Worm (Caenorhabditis elegans): ENCODE measurements around the gene T02E9.5.

T02E9.5 gene

DNA sequence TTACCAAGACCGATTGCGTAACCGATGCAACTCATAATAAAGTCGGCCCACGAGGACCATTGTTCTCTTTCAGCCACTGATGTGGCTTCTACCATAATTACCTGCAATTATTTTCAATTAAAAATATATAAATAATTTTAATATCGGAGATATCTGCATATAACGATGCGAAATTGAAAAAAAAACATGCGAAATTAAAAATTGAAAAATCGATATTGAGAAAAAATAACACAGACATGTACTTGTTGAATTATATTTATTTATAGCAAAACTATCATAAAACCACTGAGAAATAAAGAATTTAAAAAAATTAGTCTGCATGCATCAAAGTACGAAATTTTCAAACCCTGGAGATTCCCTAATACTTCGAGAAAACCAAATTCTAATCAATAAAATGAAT lies 33.7 kb upstream of the T02E9.5 start, which contains the start of gene snf-11:
TSS of gene snf-11 (minus strand) at position 101 of the 400 bp plus-strand sequence.
- TF ChIP-seq ces-1 (GFP tag; optimal IDR thresholded peaks at IDR 0.05) (no peak), unc-62 (GFP tag; optimal IDR thresholded peaks at IDR 0.05 in 1 of 2) (no peak), unc-62 (tag; optimal IDR thresholded peaks at IDR 0.05) (no peak), D1046.2 (GFP tag; IDR thresholded peaks at IDR 0.05) (no peak), rbr-2 (tag; optimal IDR thresholded peaks at IDR 0.05) (no peak), tra-1 (GFP tag; IDR thresholded peaks at IDR 0.05) (no peak), madf-5 (GFP tag; IDR thresholded peaks at IDR 0.05) (no peak), aly-2 (tag; optimal IDR thresholded peaks at IDR 0.05) (no peak), ztf-11 (tag; optimal IDR thresholded peaks at IDR 0.05) (no peak), zag-1 (tag; optimal IDR thresholded peaks at IDR 0.05) (no peak)

DNA sequence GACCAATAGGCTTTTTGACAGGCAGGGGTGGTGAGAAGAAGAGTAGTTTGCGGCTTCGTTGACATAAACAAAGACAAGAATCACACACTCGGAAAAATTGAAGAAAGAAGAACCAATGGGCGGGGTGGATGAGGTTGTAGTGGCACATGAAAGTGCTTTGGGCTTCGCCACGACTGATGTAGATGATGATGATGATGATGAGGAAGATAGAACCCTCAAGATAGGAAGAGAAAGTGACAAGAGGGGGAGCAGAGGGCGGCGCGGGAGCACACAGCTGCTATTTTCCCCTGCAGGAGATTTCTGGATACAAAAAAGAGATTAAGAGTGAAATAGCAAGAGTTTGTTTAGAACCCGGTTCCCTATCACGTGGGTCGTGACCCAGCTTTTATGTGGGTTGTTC lies 33.1 kb upstream of the T02E9.5 start:
- TF ChIP-seq nhr-11 (tag; optimal IDR thresholded peaks at IDR 0.05) (peak; percentile 56), ctbp-1 (GFP tag; IDR thresholded peaks at IDR 0.05) (no peak), rbr-2 (tag; optimal IDR thresholded peaks at IDR 0.05) (no peak), mxl-3 (GFP tag; optimal IDR thresholded peaks at IDR 0.05) (peak; percentile 20), ZK337.2 (GFP tag; IDR thresholded peaks at IDR 0.05) (peak; percentile 45; the same call in 1 of the 2 replicates), hlh-11 (tag; optimal IDR thresholded peaks at IDR 0.05) (peak; percentile 22), ceh-20 (GFP tag; IDR thresholded peaks at IDR 0.05) (0 out of 2 replicates have a peak, but pooled peaks have one; percentile 25), nhr-28 (tag; optimal IDR thresholded peaks at IDR 0.05) (peak; percentile 46), mep-1 (tag; optimal IDR thresholded peaks at IDR 0.05) (no peak), hlh-30 (tag; optimal IDR thresholded peaks at IDR 0.05; ENCODE audit: insufficient read depth) (peak; percentile 22), daf-16 (GFP tag; optimal IDR thresholded peaks at IDR 0.05) (peak in 1 of 2 experiments; percentile 58), daf-16 (tag; optimal IDR thresholded peaks at IDR 0.05) (no peak), tra-1 (GFP tag; IDR thresholded peaks at IDR 0.05) (0 out of 2 replicates have a peak, but pooled peaks have one; percentile 20)

DNA sequence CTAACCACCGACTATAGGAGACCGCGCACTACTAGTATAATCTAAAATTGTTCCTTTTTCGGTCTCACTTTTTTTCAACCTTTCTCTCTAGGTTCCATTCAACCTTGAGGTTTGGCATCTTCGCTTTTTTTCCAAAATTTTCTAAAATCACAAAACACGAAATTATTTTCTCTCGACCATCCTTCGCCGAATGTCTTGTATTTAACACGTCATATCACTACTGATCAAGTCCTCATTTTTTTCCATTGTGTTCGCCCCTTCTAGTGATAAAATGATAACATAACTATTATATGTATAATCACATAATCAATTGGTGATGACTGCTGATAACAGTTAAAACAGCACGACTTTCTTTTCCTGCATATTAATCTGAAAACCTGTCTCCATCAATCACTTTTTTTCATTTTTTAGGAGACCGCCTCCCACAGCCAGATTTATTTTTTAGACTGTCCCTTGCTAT lies 31.0 kb upstream of the T02E9.5 start, which contains the start of gene T03F7.7:
TSS of gene T03F7.7 (plus strand) at position 410 of the 460 bp plus-strand sequence.
- no peak for TF ChIP-seq nhr-11 (tag; optimal IDR thresholded peaks at IDR 0.05)
- TF ChIP-seq tra-1 (GFP tag; IDR thresholded peaks at IDR 0.05) = peak; percentile 73; the same call in 1 of the 2 replicates
- TF ChIP-seq lin-39 (tag; optimal IDR thresholded peaks at IDR 0.05) = no peak
- no peak for TF ChIP-seq nhr-10 (tag; optimal IDR thresholded peaks at IDR 0.05)
- no peak for TF ChIP-seq nhr-111 (GFP tag; optimal IDR thresholded peaks at IDR 0.05)
- peak; percentile 75 for TF ChIP-seq php-3 (GFP tag; IDR thresholded peaks at IDR 0.05)
- peak; percentile 66 for TF ChIP-seq hlh-11 (tag; optimal IDR thresholded peaks at IDR 0.05)
- no peak for TF ChIP-seq dmd-9 (GFP tag; IDR thresholded peaks at IDR 0.05)
- TF ChIP-seq nhr-48 (tag; optimal IDR thresholded peaks at IDR 0.05) = peak; percentile 45
- TF ChIP-seq set-16 (GFP tag; IDR thresholded peaks at IDR 0.05) = no peak
- peak; percentile 85 for TF ChIP-seq nhr-28 (tag; optimal IDR thresholded peaks at IDR 0.05)
- no peak for TF ChIP-seq daf-19 (GFP tag; conservative IDR thresholded peaks at IDR 0.05)
- peak; percentile 84 for TF ChIP-seq lin-1 (GFP tag; IDR thresholded peaks at IDR 0.05)
- TF ChIP-seq daf-16 (GFP tag; optimal IDR thresholded peaks at IDR 0.05) = no peak
- peak; percentile 55 for TF ChIP-seq daf-16 (tag; optimal IDR thresholded peaks at IDR 0.05)
- TF ChIP-seq zag-1 (tag; optimal IDR thresholded peaks at IDR 0.05) = no peak
- no peak for TF ChIP-seq sdz-12 (GFP tag; optimal IDR thresholded peaks at IDR 0.05)
- TF ChIP-seq spr-3 (GFP tag; optimal IDR thresholded peaks at IDR 0.05) = no peak
- no peak for TF ChIP-seq ceh-20 (GFP tag; IDR thresholded peaks at IDR 0.05)
- TF ChIP-seq mdl-1 (tag; optimal IDR thresholded peaks at IDR 0.05) = peak in 1 of 2 experiments; percentile 35
- peak; percentile 85 for TF ChIP-seq dmd-6 (GFP tag; IDR thresholded peaks at IDR 0.05)
- peak; percentile 46 for TF ChIP-seq mxl-3 (GFP tag; optimal IDR thresholded peaks at IDR 0.05)
- no peak for TF ChIP-seq zip-11 (GFP tag; IDR thresholded peaks at IDR 0.05)
- TF ChIP-seq pqm-1 (tag; optimal IDR thresholded peaks at IDR 0.05) = peak; percentile 93
- peak; percentile 64 for TF ChIP-seq nhr-77 (tag; optimal IDR thresholded peaks at IDR 0.05)
- no peak for TF ChIP-seq snpc-4 (tag; optimal IDR thresholded peaks at IDR 0.05)

Data from whole organism, L4 larva.